Worm (Caenorhabditis elegans): ENCODE measurements around the gene T12B3.2.

- no peak for TF ChIP-seq snpc-4 (tag; optimal IDR thresholded peaks at IDR 0.05)
- TF ChIP-seq pha-4 (tag; optimal IDR thresholded peaks at IDR 0.05), result no peak
- TF ChIP-seq nhr-12 (tag; optimal IDR thresholded peaks at IDR 0.05), result no peak
- no peak for TF ChIP-seq unc-39 (tag; optimal IDR thresholded peaks at IDR 0.05)
- no peak for TF ChIP-seq lin-13 (tag; optimal IDR thresholded peaks at IDR 0.05)
- no peak for TF ChIP-seq mls-2 (tag; optimal IDR thresholded peaks at IDR 0.05)
- no peak for TF ChIP-seq ztf-11 (tag; optimal IDR thresholded peaks at IDR 0.05)
Observed at ce11 chrIV:7388843-7389242, 12.2 kb downstream of the T12B3.2 start, which contains the start of gene mob-3.

All from whole organism, mixed stage, embryonic.